Fruit fly (Drosophila melanogaster) S2 (cell line): ENCODE data around the gene Cdc37.

Experiments used
- CG8478 ChIP-seq: fragments of >200 bp; optimal IDR thresholded peaks from 2 replicates; lab custom pipeline; 2018
- CTCF ChIP-seq, 2 experiments: fragments of >200 bp; optimal IDR thresholded peaks; 2 replicates each; lab custom pipeline; 2018

DNA sequence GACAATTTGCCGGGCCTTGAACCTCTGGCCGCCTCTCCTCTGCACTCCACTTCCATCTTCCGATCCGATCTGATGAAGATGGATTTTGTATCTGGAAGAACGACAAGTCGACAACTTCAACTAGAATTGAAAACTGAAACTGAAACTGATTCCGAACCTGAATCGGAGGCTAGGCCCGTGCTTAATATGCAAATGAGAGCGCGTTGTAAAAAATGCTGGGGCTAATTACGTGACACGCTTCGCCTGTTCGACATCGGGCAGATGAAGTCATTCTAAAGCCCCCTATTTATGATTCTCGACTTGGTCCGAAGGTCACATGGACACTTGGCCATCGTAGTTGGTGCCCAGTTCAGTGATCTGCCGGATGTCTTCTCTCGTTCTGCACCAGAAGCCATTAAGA is 21.4 kb downstream of the Cdc37 start:
- no peak for TF ChIP-seq CTCF (optimal IDR thresholded peaks at IDR 0.05; lab: Kevin White, UChicago)
- no peak for TF ChIP-seq CG8478 (lab: Kevin White, UChicago)
